Worm (Caenorhabditis elegans) whole organism, L4 larva: ENCODE measurements around the gene aptf-3.

ENCODE experiments used
- F44E2.7 ChIP-seq: fragments of 200-800 bp; sonication (Bioruptor generic); IDR thresholded peaks from 2 replicates; pipeline ENCODE4 v2.1.2; 2022; ENCODE audit warnings: missing genetic modification characterization, missing compliant biosample characterization
- Y105C5A.15 ChIP-seq: fragments of 200-800 bp; sonication (Bioruptor generic); IDR thresholded peaks from 2 replicates; pipeline ENCODE4 v1.3.6; 2022; ENCODE audit warnings: missing genetic modification characterization, missing compliant biosample characterization
- ZK337.2 ChIP-seq: fragments of 200-800 bp; sonication (Bioruptor generic); IDR thresholded peaks from 2 replicates; pipeline ENCODE4 v1.3.6; 2022; ENCODE audit warnings: missing genetic modification reagents, missing genetic modification characterization, missing compliant biosample characterization
- aha-1 ChIP-seq: fragments of 150-350 bp; peaks from one replicate; lab custom pipeline; 2014; ENCODE audit warnings: missing biosample characterization, missing genetic modification characterization
- aly-2 ChIP-seq: sonication (generic microtip); optimal IDR thresholded peaks from 2 replicates; lab custom pipeline; 2018; ENCODE audit warnings: missing biosample characterization, missing genetic modification characterization
- arid-1 ChIP-seq: fragments of 200-800 bp; sonication (Bioruptor generic); conservative IDR thresholded peaks from 2 replicates; pipeline ENCODE4 v1.3.6; 2022; ENCODE audit warnings: missing genetic modification reagents, missing genetic modification characterization, missing compliant biosample characterization
- ceh-20 ChIP-seq: fragments of 200-800 bp; sonication (Bioruptor generic); IDR thresholded peaks from 2 replicates; pipeline ENCODE4 v1.3.6; 2022; ENCODE audit warnings: missing genetic modification reagents, missing genetic modification characterization, missing compliant biosample characterization
- ceh-32 ChIP-seq: sonication (generic microtip); optimal IDR thresholded peaks from 2 replicates; lab custom pipeline; 2016; ENCODE audit warnings: mild to moderate bottlenecking, missing genetic modification characterization, missing compliant biosample characterization; ENCODE audit not compliant: poor library complexity
- ceh-44 ChIP-seq: fragments of 200-800 bp; sonication (Bioruptor generic); IDR thresholded peaks from 2 replicates; pipeline ENCODE4 v1.3.6; 2022; ENCODE audit warnings: missing genetic modification reagents, missing genetic modification characterization, missing compliant biosample characterization
- ces-1 ChIP-seq: fragments of 150-350 bp; sonication (generic microtip); optimal IDR thresholded peaks from 4 replicates; lab custom pipeline; 2014; ENCODE audit warnings: missing biosample characterization, missing genetic modification reagents, missing genetic modification characterization
- cey-2 ChIP-seq: sonication (generic microtip); optimal IDR thresholded peaks from 3 replicates; lab custom pipeline; 2017; ENCODE audit warnings: missing genetic modification characterization, mild to moderate bottlenecking, missing compliant biosample characterization, antibody characterized with exemption, borderline replicate concordance; ENCODE audit not compliant: insufficient read depth
- daf-19 ChIP-seq: fragments of 200-800 bp; sonication (Bioruptor generic); conservative IDR thresholded peaks from 2 replicates; pipeline ENCODE4 v1.3.6; 2022; ENCODE audit warnings: missing genetic modification characterization, missing compliant biosample characterization
- dmd-6 ChIP-seq: fragments of 200-800 bp; sonication (Bioruptor generic); IDR thresholded peaks from 2 replicates; pipeline ENCODE4 v1.3.6; 2022; ENCODE audit warnings: missing genetic modification reagents, missing genetic modification characterization, missing compliant biosample characterization
- dpl-1 ChIP-seq: fragments of 150-350 bp; optimal IDR thresholded peaks from 2 replicates; lab custom pipeline; 2014; ENCODE audit warnings: missing biosample characterization, missing genetic modification reagents, missing genetic modification characterization
- duxl-1 ChIP-seq: sonication (generic microtip); optimal IDR thresholded peaks from 2 replicates; lab custom pipeline; 2016; ENCODE audit warnings: mild to moderate bottlenecking, missing genetic modification characterization, moderate library complexity, missing compliant biosample characterization; ENCODE audit not compliant: poor library complexity
- egl-27 ChIP-seq: sonication (generic microtip); optimal IDR thresholded peaks from 3 replicates; lab custom pipeline; 2017; ENCODE audit warnings: missing biosample characterization, missing genetic modification reagents, missing genetic modification characterization
- fkh-10 ChIP-seq: fragments of 150-350 bp; optimal IDR thresholded peaks from 2 replicates; lab custom pipeline; 2014; ENCODE audit warnings: missing biosample characterization, missing genetic modification reagents, missing genetic modification characterization
- hlh-11 ChIP-seq: fragments of 200-800 bp; sonication (Bioruptor generic); optimal IDR thresholded peaks from 2 replicates; lab custom pipeline; 2018; ENCODE audit warnings: mild to moderate bottlenecking, missing genetic modification characterization, missing compliant biosample characterization
- lin-29 ChIP-seq: fragments of 200-800 bp; sonication (Bioruptor generic); IDR thresholded peaks from 2 replicates; pipeline ENCODE4 v1.3.6; 2022; ENCODE audit warnings: missing genetic modification reagents, missing genetic modification characterization, missing compliant biosample characterization
- lin-39 ChIP-seq: fragments of 150-350 bp; optimal IDR thresholded peaks from 2 replicates; lab custom pipeline; 2014; ENCODE audit warnings: missing biosample characterization, missing genetic modification reagents, missing genetic modification characterization
- lir-3 ChIP-seq: sonication (generic microtip); optimal IDR thresholded peaks from 2 replicates; lab custom pipeline; 2016; ENCODE audit warnings: mild to moderate bottlenecking, missing genetic modification characterization, missing compliant biosample characterization
- madf-9 ChIP-seq: fragments of 200-800 bp; sonication (Bioruptor generic); conservative IDR thresholded peaks from 2 replicates; pipeline ENCODE4 v1.3.6; 2022; ENCODE audit warnings: missing genetic modification reagents, missing genetic modification characterization, missing compliant biosample characterization
- mdl-1 ChIP-seq, 2 experiments: fragments of 150-350 bp in 1 of 2; sonication (generic microtip) in 1 of 2; optimal IDR thresholded peaks; 2 replicates each; lab custom pipeline; 2014 to 2017; ENCODE audit warnings: missing biosample characterization in 2 of 2, missing genetic modification characterization in 2 of 2
- mep-1 ChIP-seq: fragments of 150-350 bp; sonication (generic microtip); optimal IDR thresholded peaks from 3 replicates; lab custom pipeline; 2014; ENCODE audit warnings: missing biosample characterization, missing genetic modification characterization
- mxl-2 ChIP-seq: fragments of 200-800 bp; sonication (Bioruptor generic); conservative IDR thresholded peaks from 2 replicates; pipeline ENCODE4 v1.3.6; 2022; ENCODE audit warnings: missing genetic modification reagents, missing genetic modification characterization, missing compliant biosample characterization
- nhr-10 ChIP-seq: fragments of 150-350 bp; optimal IDR thresholded peaks from 2 replicates; lab custom pipeline; 2014; ENCODE audit warnings: missing biosample characterization, missing genetic modification characterization
- nhr-102 ChIP-seq: sonication (generic microtip); optimal IDR thresholded peaks from 2 replicates; lab custom pipeline; 2016; ENCODE audit warnings: mild to moderate bottlenecking, missing genetic modification characterization, moderate library complexity, missing compliant biosample characterization
- nhr-237 ChIP-seq: sonication (generic microtip); optimal IDR thresholded peaks from 2 replicates; lab custom pipeline; 2017; ENCODE audit warnings: missing biosample characterization, missing genetic modification characterization
- nhr-41 ChIP-seq: fragments of 200-800 bp; sonication (Bioruptor generic); IDR thresholded peaks from 2 replicates; pipeline ENCODE4 v1.3.6; 2022; ENCODE audit warnings: missing genetic modification reagents, missing genetic modification characterization, missing compliant biosample characterization
- nhr-48 ChIP-seq: sonication (generic microtip); optimal IDR thresholded peaks from 2 replicates; lab custom pipeline; 2016; ENCODE audit warnings: mild to moderate bottlenecking, missing genetic modification characterization, missing compliant biosample characterization
- nhr-76 ChIP-seq: fragments of 150-350 bp; optimal IDR thresholded peaks from 2 replicates; lab custom pipeline; 2014; ENCODE audit warnings: missing biosample characterization, missing genetic modification characterization
- php-3 ChIP-seq: fragments of 200-800 bp; sonication (Bioruptor generic); IDR thresholded peaks from 2 replicates; pipeline ENCODE4 v1.3.6; 2022; ENCODE audit warnings: missing genetic modification reagents, missing genetic modification characterization, missing compliant biosample characterization
- pqm-1 ChIP-seq: sonication (generic microtip); optimal IDR thresholded peaks from 2 replicates; lab custom pipeline; 2017; ENCODE audit warnings: missing biosample characterization, missing genetic modification characterization
- rbr-2 ChIP-seq: sonication (generic microtip); optimal IDR thresholded peaks from 2 replicates; lab custom pipeline; 2016; ENCODE audit warnings: missing genotype, missing genetic modification characterization, missing compliant biosample characterization
- sdz-12 ChIP-seq: fragments of 200-800 bp; sonication (Bioruptor generic); optimal IDR thresholded peaks from 2 replicates; lab custom pipeline; 2018; ENCODE audit warnings: mild to moderate bottlenecking, missing genetic modification characterization, missing compliant biosample characterization
- spr-1 ChIP-seq: sonication (generic microtip); optimal IDR thresholded peaks from 2 replicates; lab custom pipeline; 2016; ENCODE audit warnings: mild to moderate bottlenecking, missing genetic modification characterization, missing compliant biosample characterization
- tra-1 ChIP-seq: fragments of 200-800 bp; sonication (Bioruptor generic); IDR thresholded peaks from 2 replicates; pipeline ENCODE4 v1.3.6; 2022; ENCODE audit warnings: missing genetic modification reagents, missing genetic modification characterization, missing compliant biosample characterization
- unc-62 ChIP-seq, 3 experiments: fragments of 150-350 bp in 1 of 3; sonication (generic microtip); optimal IDR thresholded peaks in 2 of 3; peaks in 1 of 3; 1 replicate in 1 of 3; 2 replicates in 2 of 3; lab custom pipeline; 2014 to 2017; ENCODE audit warnings: missing biosample characterization in 3 of 3, missing genetic modification characterization in 3 of 3, missing genetic modification reagents in 3 of 3, missing genotype in 1 of 3
- zfp-3 ChIP-seq: fragments of 200-800 bp; sonication (Bioruptor generic); conservative IDR thresholded peaks from 2 replicates; pipeline ENCODE4 v1.3.6; 2022; ENCODE audit warnings: missing genetic modification reagents, missing genetic modification characterization, missing compliant biosample characterization
- zip-11 ChIP-seq: fragments of 200-800 bp; sonication (Bioruptor generic); IDR thresholded peaks from 2 replicates; pipeline ENCODE4 v1.3.6; 2022; ENCODE audit warnings: missing genetic modification characterization, missing compliant biosample characterization
- ztf-7 ChIP-seq: fragments of 150-350 bp; optimal IDR thresholded peaks from 2 replicates; lab custom pipeline; 2014; ENCODE audit warnings: missing biosample characterization, missing genetic modification characterization

aptf-3 gene

ce11 chrII:8546975-8547374, 47.0 kb upstream of the aptf-3 start (continued):
- TF ChIP-seq aly-2 (tag; lab: Kevin White, UChicago) (peak; percentile 15), nhr-102 (peak; percentile 54), nhr-41 (GFP tag; lab: Robert Waterston, UW) (peak; percentile 53; the same call in 1 of the 2 replicates), F44E2.7 (GFP tag; lab: Robert Waterston, UW) (no peak; the same call in 1 of the 2 replicates), dmd-6 (GFP tag; lab: Robert Waterston, UW) (no peak), ceh-32 (tag; lab: Kevin White, UChicago) (no peak), ceh-44 (GFP tag; lab: Robert Waterston, UW) (peak; percentile 70; the same call in 1 of the 2 replicates), duxl-1 (tag; lab: Kevin White, UChicago) (peak; percentile 81), mxl-2 (0 out of 2 replicates have a peak, but pooled peaks have one; percentile 65), arid-1 (GFP tag; lab: Robert Waterston, UW) (peak; percentile 91), ztf-7 (tag; lab: Kevin White, UChicago) (no peak), daf-19 (GFP tag; lab: Robert Waterston, UW) (peak; percentile 84), zip-11 (GFP tag; lab: Robert Waterston, UW) (peak; percentile 83), nhr-76 (tag; lab: Kevin White, UChicago) (no peak), dpl-1 (GFP tag; lab: Kevin White, UChicago) (peak; percentile 41), egl-27 (tag; lab: Kevin White, UChicago) (no peak), cey-2 (no peak), nhr-10 (tag; lab: Kevin White, UChicago) (no peak), madf-9 (GFP tag; lab: Robert Waterston, UW) (peak; percentile 72), lin-29 (GFP tag; lab: Robert Waterston, UW) (0 out of 2 replicates have a peak, but pooled peaks have one; percentile 29), ZK337.2 (GFP tag; lab: Robert Waterston, UW) (peak; percentile 79; the same call in 1 of the 2 replicates), nhr-48 (tag; lab: Kevin White, UChicago) (peak; percentile 54), rbr-2 (peak; percentile 59), lin-39 (tag; lab: Kevin White, UChicago) (no peak), nhr-237 (no peak)

ce11 chrII:8551100-8551499, 42.9 kb upstream of the aptf-3 start:
- TF ChIP-seq pqm-1 (tag; lab: Kevin White, UChicago) = no peak
- peak; percentile 20 for TF ChIP-seq ces-1 (GFP tag; lab: Kevin White, UChicago)
- TF ChIP-seq fkh-10 = peak; percentile 56

- TF ChIP-seq ceh-20 (GFP tag; lab: Robert Waterston, UW) (no peak), ceh-44 (GFP tag; lab: Robert Waterston, UW) (no peak), zfp-3 (GFP tag; lab: Robert Waterston, UW) (no peak), egl-27 (tag; lab: Kevin White, UChicago) (no peak), sdz-12 (GFP tag; lab: Kevin White, UChicago) (no peak), ZK337.2 (GFP tag; lab: Robert Waterston, UW) (no peak), F44E2.7 (GFP tag; lab: Robert Waterston, UW) (no peak), mep-1 (no peak)
Measured at ce11 chrII:8554568-8554967, 39.4 kb upstream of the aptf-3 start.

ce11 chrII:8556166-8556565, 37.8 kb upstream of the aptf-3 start, which contains the start of gene glb-27:
Gene glb-27 (minus strand): TSS chrII:8556266.
- TF ChIP-seq daf-19 (GFP tag; lab: Robert Waterston, UW) (no peak), lin-29 (GFP tag; lab: Robert Waterston, UW) (no peak), tra-1 (GFP tag; lab: Robert Waterston, UW) (no peak), unc-62 (GFP tag; optimal IDR thresholded peaks at IDR 0.05 in 1 of 2; lab: Kevin White, UChicago) (no peak), unc-62 (tag; optimal IDR thresholded peaks at IDR 0.05; lab: Kevin White, UChicago) (no peak), spr-1 (no peak), lir-3 (no peak), aha-1 (tag; lab: Kevin White, UChicago) (no peak), php-3 (GFP tag; lab: Robert Waterston, UW) (no peak), hlh-11 (tag; lab: Kevin White, UChicago) (no peak), Y105C5A.15 (GFP tag; lab: Robert Waterston, UW) (no peak), sdz-12 (GFP tag; lab: Kevin White, UChicago) (no peak), mdl-1 (tag; optimal IDR thresholded peaks at IDR 0.05; lab: Kevin White, UChicago) (no peak)
